Fruit fly (Drosophila melanogaster) whole organism, embryonic: ENCODE data around the gene CG32052.

Source experiments
- CG10543 ChIP-seq: fragments of 200-800 bp; sonication (Bioruptor generic); optimal IDR thresholded peaks from 3 replicates; lab custom pipeline; 2017; ENCODE audit warnings: missing biosample characterization, mild to moderate bottlenecking, missing genetic modification characterization, moderate library complexity
- CG6813 ChIP-seq: fragments of 200-800 bp; sonication (Bioruptor generic); optimal IDR thresholded peaks from 2 replicates; lab custom pipeline; 2017; ENCODE audit warnings: missing biosample characterization, missing genetic modification characterization, mild to moderate bottlenecking, moderate library complexity, missing genetic modification reagents
- NfI ChIP-seq: fragments of 200-800 bp; sonication (Bioruptor generic); optimal IDR thresholded peaks from 3 replicates; lab custom pipeline; 2018; ENCODE audit warnings: missing biosample characterization, mild to moderate bottlenecking, missing genetic modification characterization, moderate library complexity
- PHDP ChIP-seq: fragments of 200-800 bp; sonication (Bioruptor generic); optimal IDR thresholded peaks from 3 replicates; lab custom pipeline; 2018; ENCODE audit warnings: missing biosample characterization, mild to moderate bottlenecking, missing genetic modification characterization, moderate library complexity

- TF ChIP-seq CG10543 (no peak), NfI (GFP tag; lab: Kevin White, UChicago) (no peak), CG6813 (GFP tag; lab: Kevin White, UChicago) (no peak), PHDP (peak; percentile 33)
These were observed 19.0 kb upstream of the CG32052 start for dm6 chr3L:9767636-9768358.
